Fruit fly (Drosophila melanogaster) whole organism: ENCODE measurements around the gene Hsp22.

Experiments used
- CG8478 ChIP-seq: fragments of >200 bp; optimal IDR thresholded peaks from 2 replicates; lab custom pipeline; 2018; ENCODE audit warnings: inconsistent platforms
- usp ChIP-seq: fragments of >200 bp; optimal IDR thresholded peaks from 2 replicates; lab custom pipeline; 2017; ENCODE audit warnings: missing biosample characterization, missing genetic modification characterization, mixed read lengths

DNA sequence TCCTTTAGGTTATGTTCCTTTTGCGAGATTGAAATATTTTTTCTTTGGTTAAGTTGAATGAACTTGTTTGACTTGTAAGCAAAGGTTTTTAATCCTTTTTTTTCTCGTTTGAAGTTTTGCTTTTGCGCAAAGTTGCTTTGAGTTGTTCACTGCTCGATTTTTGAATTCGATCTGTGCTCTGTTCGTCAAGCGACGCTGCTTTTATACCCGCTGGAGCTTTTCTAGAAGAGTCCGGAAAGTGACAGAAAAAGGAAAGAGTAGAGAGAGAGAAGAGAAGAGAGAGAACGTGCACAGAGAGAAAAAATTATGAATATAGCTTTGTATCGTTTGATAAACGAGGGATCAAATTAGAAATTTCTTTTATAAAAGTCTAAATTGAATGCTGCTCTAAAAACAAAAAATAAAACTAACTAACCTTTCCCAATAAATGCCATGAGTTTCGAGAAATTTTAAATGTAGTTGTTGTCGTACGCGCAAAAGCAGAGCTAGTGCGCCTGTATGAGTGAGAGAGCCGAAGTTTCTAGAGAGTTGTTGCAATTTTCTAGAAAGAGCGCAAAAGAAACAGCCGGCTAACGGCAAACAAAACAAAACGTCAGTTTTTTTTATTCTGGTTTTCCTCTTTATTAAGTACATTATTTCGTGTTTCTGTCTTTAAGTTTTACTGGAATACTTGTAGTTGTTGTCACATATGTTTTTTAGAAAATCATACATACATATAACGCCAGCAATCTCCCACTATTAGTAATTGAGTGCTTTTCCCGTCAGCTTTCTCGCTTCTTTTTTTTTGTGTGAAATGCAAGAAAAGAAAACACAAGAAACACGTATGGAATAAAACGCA, 4.7 kb downstream of the Hsp22 start, which contains the start of gene Hsp26:
- TF ChIP-seq CG8478 (lab: Kevin White, UChicago) (no peak), usp (GFP tag; lab: Kevin White, UChicago) (no peak)
